Worm (Caenorhabditis elegans) whole organism, L4 larva: ENCODE results near the gene ZK1240.8.

Source experiments
- ces-1 ChIP-seq: fragments of 150-350 bp; sonication (generic microtip); optimal IDR thresholded peaks from 4 replicates; lab custom pipeline; 2014; ENCODE audit warnings: missing biosample characterization, missing genetic modification reagents, missing genetic modification characterization
- dve-1 ChIP-seq: sonication (generic microtip); optimal IDR thresholded peaks from 2 replicates; lab custom pipeline; 2017; ENCODE audit warnings: antibody characterized with exemption, mild to moderate bottlenecking, missing genetic modification characterization, missing compliant biosample characterization; ENCODE audit not compliant: insufficient read depth
- hif-1 ChIP-seq, 2 experiments: sonication (generic microtip); optimal IDR thresholded peaks; 2 replicates each; lab custom pipeline; 2016 to 2017; ENCODE audit warnings: missing compliant biosample characterization in 2 of 2, missing genetic modification characterization in 2 of 2, missing genetic modification reagents in 2 of 2, missing genotype in 2 of 2, mild to moderate bottlenecking in 1 of 2
- hlh-30 ChIP-seq: sonication (generic microtip); optimal IDR thresholded peaks from 2 replicates; lab custom pipeline; 2017; ENCODE audit warnings: antibody characterized with exemption, mild to moderate bottlenecking, missing genetic modification characterization, missing compliant biosample characterization; ENCODE audit not compliant: insufficient read depth
- lsy-2 ChIP-seq, 2 experiments: fragments of 150-350 bp in 1 of 2; sonication (generic microtip) in 1 of 2; optimal IDR thresholded peaks; 2 replicates each; lab custom pipeline; 2014 to 2017; ENCODE audit warnings: missing biosample characterization in 2 of 2, missing genetic modification characterization in 2 of 2
- nhr-77 ChIP-seq: fragments of 150-350 bp; optimal IDR thresholded peaks from 2 replicates; lab custom pipeline; 2014; ENCODE audit warnings: missing biosample characterization, missing genetic modification characterization

DNA sequence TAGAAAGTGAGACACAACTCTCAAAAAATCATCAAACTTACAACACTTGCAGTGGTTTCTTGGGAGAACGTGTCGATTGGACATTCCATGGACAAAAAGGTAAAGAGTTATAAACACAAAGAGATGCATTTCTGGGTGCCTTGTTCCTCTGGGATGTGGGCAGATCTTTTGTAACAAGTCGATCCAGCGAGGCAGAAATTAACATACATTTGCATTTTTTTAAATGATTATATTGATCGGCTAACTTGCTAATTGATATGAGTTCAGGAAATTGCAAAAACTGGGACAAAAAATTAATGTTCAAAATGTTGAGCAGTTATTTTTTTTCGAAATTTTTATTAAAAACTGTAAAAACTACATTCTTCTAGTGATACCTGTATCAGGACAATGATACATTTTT, 48.9 kb upstream of the ZK1240.8 start, which contains the start of gene F16G10.6:
- TF ChIP-seq hif-1 (tag; optimal IDR thresholded peaks at IDR 0.05; lab: Kevin White, UChicago) = no peak
- no peak for TF ChIP-seq dve-1 (tag; lab: Kevin White, UChicago)
- TF ChIP-seq hlh-30 = no peak
- TF ChIP-seq lsy-2 (tag; optimal IDR thresholded peaks at IDR 0.05; lab: Kevin White, UChicago) = no peak
- TF ChIP-seq ces-1 (GFP tag; lab: Kevin White, UChicago) = no peak
- TF ChIP-seq nhr-77 (tag; lab: Kevin White, UChicago) = no peak
